Worm (Caenorhabditis elegans): Measurements from ENCODE around the gene mxl-3.

mxl-3 gene

DNA sequence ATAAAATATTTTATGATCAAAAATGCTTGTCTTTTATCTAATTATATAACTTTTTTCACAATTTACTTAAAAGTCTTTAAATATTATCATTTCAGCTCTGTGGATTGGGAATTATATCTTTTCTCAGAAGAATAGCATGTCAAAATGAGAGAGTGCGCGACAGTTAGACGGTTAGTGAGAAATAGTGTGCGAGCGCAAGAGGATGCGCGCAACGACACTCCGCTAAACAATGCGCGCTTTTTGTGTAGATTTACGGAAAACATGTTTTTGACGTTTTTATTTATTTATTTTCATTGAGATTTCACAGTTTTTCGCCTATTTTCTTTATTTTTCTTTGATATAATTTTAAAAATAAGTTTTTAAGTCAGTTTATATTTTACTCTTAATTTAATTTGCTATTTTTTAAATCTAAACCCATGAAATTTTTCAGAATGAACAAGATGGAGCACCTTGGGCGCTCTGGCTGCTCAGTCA is 46.0 kb upstream of the mxl-3 start, which contains the start of gene F02C12.3 (continued):
- no peak for TF ChIP-seq Y95B8A.8 (GFP tag; IDR thresholded peaks at IDR 0.05)

DNA sequence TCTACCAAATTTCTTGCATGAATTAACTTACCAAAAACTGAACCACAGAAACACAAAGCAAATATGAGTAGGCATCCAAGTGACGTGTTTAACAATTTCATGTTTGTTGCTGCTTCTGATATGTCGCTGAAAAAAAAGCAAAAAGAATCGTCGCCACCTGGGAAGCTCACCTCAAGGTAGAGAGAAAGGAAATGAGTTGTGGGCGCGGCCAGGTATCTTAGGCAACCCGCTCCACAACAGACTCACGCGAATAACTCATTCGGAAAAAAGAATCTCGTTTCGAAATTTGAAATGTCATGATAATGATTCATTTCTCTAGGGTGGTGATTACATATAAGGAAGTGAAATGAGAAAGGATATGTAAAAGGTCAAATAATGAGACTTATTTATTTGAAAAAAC is 44.4 kb upstream of the mxl-3 start, which contains the start of gene irld-2:
Gene irld-2, minus strand, starts transcription at position 101 of the 400 bp plus-strand sequence.
- no peak for TF ChIP-seq F57C9.4 (tag; optimal IDR thresholded peaks at IDR 0.05)

DNA sequence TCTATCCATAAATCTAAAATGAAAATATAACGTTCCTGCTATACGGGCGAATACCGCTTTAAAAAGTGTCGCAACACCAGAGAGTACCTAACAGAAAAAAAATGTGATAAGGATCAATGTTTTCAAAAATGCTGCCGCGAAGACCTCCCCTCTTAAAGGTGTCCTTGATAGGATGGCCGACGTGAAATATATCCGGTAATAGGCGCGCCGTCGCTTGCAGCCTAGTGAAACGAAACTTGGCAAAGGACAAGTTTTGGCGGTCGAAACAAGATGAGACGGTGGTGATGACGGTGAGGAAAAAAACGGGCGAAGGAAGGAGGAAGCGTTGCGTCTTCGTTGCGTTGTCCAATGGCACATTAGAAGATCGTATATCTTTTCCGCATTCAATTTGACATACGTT is 38.2 kb upstream of the mxl-3 start:
- TF ChIP-seq C06A6.2 (GFP tag; conservative IDR thresholded peaks at IDR 0.05) (no peak), xnd-1 (tag; optimal IDR thresholded peaks at IDR 0.05) (no peak), D2030.7 (GFP tag; IDR thresholded peaks at IDR 0.05) (no peak)

DNA sequence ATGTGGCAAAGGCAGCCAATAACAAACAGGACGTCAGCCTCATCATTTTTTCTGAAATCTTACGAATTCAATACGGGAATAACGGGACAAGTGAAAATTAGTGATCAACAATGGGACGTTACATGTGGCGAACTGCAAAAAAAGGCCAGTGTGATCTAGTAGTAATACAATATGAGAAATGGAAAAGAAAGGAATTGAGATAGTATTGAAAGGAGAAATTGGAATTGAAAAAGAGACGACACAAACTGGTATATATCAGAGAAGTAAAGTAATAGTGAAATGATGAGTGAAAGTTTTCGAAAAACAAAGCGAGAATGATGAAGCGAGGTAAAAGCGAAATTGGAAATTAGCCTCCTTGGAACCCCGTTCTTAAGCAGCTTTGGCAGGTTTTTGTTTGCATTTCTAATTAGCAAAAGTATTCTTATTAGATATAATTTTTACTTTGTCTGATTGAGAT is 36.9 kb upstream of the mxl-3 start, which contains the start of gene C49F8.3:
Gene C49F8.3, minus strand, starts transcription at position 51 of the 457 bp plus-strand sequence.
- TF ChIP-seq let-607 (tag; optimal IDR thresholded peaks at IDR 0.05) (peak in 1 of 2 experiments; percentile 63), ceh-100 (GFP tag; IDR thresholded peaks at IDR 0.05) (no peak)

DNA sequence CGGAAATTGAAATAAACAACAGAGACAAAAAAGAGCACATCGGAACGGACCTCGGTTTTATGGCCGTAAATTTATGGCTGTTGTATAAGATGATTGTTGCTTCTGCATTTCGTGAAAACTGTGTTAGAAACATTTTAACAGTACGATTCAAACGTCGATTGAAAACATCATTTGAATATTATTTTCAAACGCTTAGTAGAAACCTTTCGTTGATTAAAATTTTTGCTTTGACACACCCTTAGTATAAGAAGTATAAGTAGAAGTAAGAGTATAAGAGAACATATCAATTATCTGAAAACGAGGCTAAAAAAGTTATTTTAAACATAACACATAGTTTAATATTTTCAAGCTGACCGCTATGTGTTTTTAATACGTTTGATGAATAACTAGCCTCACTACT is 34.1 kb upstream of the mxl-3 start:
- no peak for TF ChIP-seq dpl-1 (GFP tag; optimal IDR thresholded peaks at IDR 0.05)
- no peak for TF ChIP-seq F33H1.4 (GFP tag; IDR thresholded peaks at IDR 0.05)
- no peak for TF ChIP-seq atf-7 (tag; optimal IDR thresholded peaks at IDR 0.05)
- no peak for TF ChIP-seq tbx-9 (tag; optimal IDR thresholded peaks at IDR 0.05; ENCODE audit: borderline replicate concordance)
- TF ChIP-seq lsl-1 (GFP tag; optimal IDR thresholded peaks at IDR 0.05), result no peak
- no peak for TF ChIP-seq aptf-3 (GFP tag; IDR thresholded peaks at IDR 0.05)
- TF ChIP-seq sdz-38 (tag; optimal IDR thresholded peaks at IDR 0.05), result no peak
- TF ChIP-seq B0019.2 (GFP tag; conservative IDR thresholded peaks at IDR 0.05), result no peak

DNA sequence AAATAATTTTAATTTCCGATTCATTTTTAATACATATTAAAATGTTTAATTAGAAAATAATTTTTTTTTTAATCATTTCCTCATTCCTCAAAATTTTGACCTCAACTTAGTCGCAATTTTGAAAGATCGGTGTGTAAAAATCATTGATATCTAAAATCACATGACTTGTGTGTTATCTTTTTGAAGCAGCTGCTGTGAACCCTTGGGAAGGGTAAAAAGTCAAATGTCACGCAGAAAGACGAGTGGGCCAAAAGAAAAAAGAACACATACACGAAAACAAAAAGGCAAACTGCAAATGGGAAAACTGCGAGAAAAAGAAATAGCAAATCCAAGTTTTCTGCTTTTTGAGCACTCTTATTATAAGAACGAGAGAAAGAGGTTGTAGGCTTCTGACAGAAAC is 32.7 kb upstream of the mxl-3 start:
- TF ChIP-seq ceh-79 (tag; optimal IDR thresholded peaks at IDR 0.05) (no peak), let-526 (GFP tag; IDR thresholded peaks at IDR 0.05) (no peak), ztf-18 (tag; optimal IDR thresholded peaks at IDR 0.05) (no peak), F55B11.4 (tag; optimal IDR thresholded peaks at IDR 0.05; ENCODE audit: borderline replicate concordance, insufficient read depth) (no peak), sea-2 (GFP tag; IDR thresholded peaks at IDR 0.05) (no peak), F33H1.4 (GFP tag; IDR thresholded peaks at IDR 0.05) (no peak), ceh-27 (GFP tag; optimal IDR thresholded peaks at IDR 0.05) (no peak), egl-18 (GFP tag; IDR thresholded peaks at IDR 0.05) (no peak), T26A5.8 (tag; optimal IDR thresholded peaks at IDR 0.05) (no peak), F23B12.7 (tag; optimal IDR thresholded peaks at IDR 0.05; ENCODE audit: insufficient read depth) (no peak), bed-1 (GFP tag; IDR thresholded peaks at IDR 0.05) (no peak), xnd-1 (tag; optimal IDR thresholded peaks at IDR 0.05) (no peak), F52B5.7 (tag; optimal IDR thresholded peaks at IDR 0.05) (no peak), ceh-40 (GFP tag; IDR thresholded peaks at IDR 0.05) (no peak), lsy-27 (tag; optimal IDR thresholded peaks at IDR 0.05; ENCODE audit: borderline replicate concordance, insufficient read depth) (no peak), nhr-27 (tag; optimal IDR thresholded peaks at IDR 0.05) (no peak), nhr-179 (tag; optimal IDR thresholded peaks at IDR 0.05) (no peak)

Data from whole organism, young adult.